Fruit fly (Drosophila melanogaster) whole organism, wandering third instar larva: ENCODE measurements around the gene Nfs1.
"Not testable (repeated sequence)": the region's sequence is repeated elsewhere in the genome, so short reads cannot be mapped to it uniquely, and the experiment has no call there.

ENCODE experiments used
- Abd-B ChIP-seq: fragments of >200 bp; optimal IDR thresholded peaks from 2 replicates; lab custom pipeline; 2017; ENCODE audit warnings: missing biosample characterization, missing genetic modification characterization
- CG9705 ChIP-seq: fragments of 200-800 bp; sonication (Bioruptor generic); optimal IDR thresholded peaks from 2 replicates; lab custom pipeline; 2018; ENCODE audit warnings: missing biosample characterization, mild to moderate bottlenecking, missing genetic modification characterization
- Dif ChIP-seq: fragments of 200-275, 200-300 bp; sonication (Bioruptor generic); optimal IDR thresholded peaks from 2 replicates; lab custom pipeline; 2018; ENCODE audit warnings: missing biosample characterization, missing genetic modification characterization; ENCODE audit not compliant: partially characterized antibody
- GATAd ChIP-seq: sonication (Bioruptor generic); optimal IDR thresholded peaks from 2 replicates; lab custom pipeline; 2016; ENCODE audit warnings: missing biosample characterization, missing genetic modification characterization
- HLH106 ChIP-seq: fragments of 200-800 bp; optimal IDR thresholded peaks from 3 replicates; lab custom pipeline; 2019; ENCODE audit warnings: missing biosample characterization, mild to moderate bottlenecking, missing genetic modification characterization, moderate library complexity
- Hnf4 ChIP-seq: fragments of 200-800 bp; sonication (Bioruptor generic); optimal IDR thresholded peaks from 2 replicates; lab custom pipeline; 2016; ENCODE audit warnings: missing biosample characterization, mild to moderate bottlenecking, missing genetic modification characterization
- Hr78 ChIP-seq: fragments of >200 bp; optimal IDR thresholded peaks from 2 replicates; lab custom pipeline; 2017; ENCODE audit warnings: missing biosample characterization, missing genetic modification characterization
- Jra ChIP-seq: sonication (Bioruptor generic); optimal IDR thresholded peaks from 2 replicates; lab custom pipeline; 2016; ENCODE audit warnings: missing biosample characterization, missing genetic modification characterization
- Myc ChIP-seq: fragments of >200 bp; optimal IDR thresholded peaks from 2 replicates; lab custom pipeline; 2017
- N ChIP-seq: fragments of >200 bp; optimal IDR thresholded peaks from 2 replicates; lab custom pipeline; 2018; ENCODE audit warnings: missing biosample characterization, missing external identifiers, missing genetic modification characterization
- Rel ChIP-seq, 2 experiments: fragments of 200-800 bp; sonication (Bioruptor generic) in 1 of 2; optimal IDR thresholded peaks; 2 replicates in 1 of 2; 3 replicates in 1 of 2; lab custom pipeline; 2016 to 2019; ENCODE audit warnings: mild to moderate bottlenecking in 2 of 2, missing biosample characterization in 2 of 2, missing genetic modification characterization in 2 of 2, moderate library complexity in 1 of 2
- Sp1 ChIP-seq: fragments of 200-800 bp; sonication (Bioruptor generic); optimal IDR thresholded peaks from 3 replicates; lab custom pipeline; 2019; ENCODE audit warnings: missing biosample characterization, mild to moderate bottlenecking, missing genetic modification characterization, moderate library complexity
- Vsx2 ChIP-seq: fragments of 200-300, 225-300 bp; sonication (Bioruptor generic); optimal IDR thresholded peaks from 2 replicates; lab custom pipeline; 2018; ENCODE audit warnings: missing biosample characterization, missing genetic modification characterization; ENCODE audit not compliant: partially characterized antibody
- br ChIP-seq: fragments of 200-800 bp; sonication (Bioruptor generic); optimal IDR thresholded peaks from 2 replicates; lab custom pipeline; 2016; ENCODE audit warnings: missing biosample characterization, missing genetic modification characterization
- brk ChIP-seq: fragments of 200-800 bp; sonication (Bioruptor generic); optimal IDR thresholded peaks from 2 replicates; lab custom pipeline; 2016; ENCODE audit warnings: missing biosample characterization, mild to moderate bottlenecking, missing genetic modification characterization
- dl ChIP-seq, 2 experiments: fragments of 175-275, 200-275 bp in 1 of 2; fragments of 200-275 bp in 1 of 2; sonication (Bioruptor generic); optimal IDR thresholded peaks; lab custom pipeline; 2018; ENCODE audit warnings: mild to moderate bottlenecking in 2 of 2, missing biosample characterization in 2 of 2, missing genetic modification characterization in 2 of 2, moderate library complexity in 2 of 2; ENCODE audit not compliant: partially characterized antibody in 2 of 2, insufficient read depth in 1 of 2
- dmrt93B ChIP-seq: fragments of 200-800 bp; sonication (Bioruptor generic); optimal IDR thresholded peaks from 2 replicates; lab custom pipeline; 2018; ENCODE audit warnings: missing biosample characterization, mild to moderate bottlenecking, missing genetic modification characterization
- dsf ChIP-seq: sonication (Bioruptor generic); optimal IDR thresholded peaks from 2 replicates; lab custom pipeline; 2016; ENCODE audit warnings: missing biosample characterization, missing genetic modification characterization, borderline replicate concordance
- ey ChIP-seq: fragments of 200-800 bp; sonication (Bioruptor generic); optimal IDR thresholded peaks from 2 replicates; lab custom pipeline; 2016; ENCODE audit warnings: missing biosample characterization, missing genetic modification characterization
- foxo ChIP-seq, 2 experiments: fragments of 200-800 bp; sonication (Bioruptor generic); optimal IDR thresholded peaks; 2 replicates in 1 of 2; 3 replicates in 1 of 2; lab custom pipeline; 2016 to 2017; ENCODE audit warnings: missing biosample characterization in 2 of 2, missing genetic modification characterization in 2 of 2
- fru ChIP-seq: fragments of 200-800 bp; sonication (Bioruptor generic); optimal IDR thresholded peaks from 3 replicates; lab custom pipeline; 2016; ENCODE audit warnings: missing biosample characterization, mild to moderate bottlenecking, missing genetic modification characterization
- h ChIP-seq: fragments of 200-800 bp; sonication (Bioruptor generic); optimal IDR thresholded peaks from 3 replicates; lab custom pipeline; 2016; ENCODE audit warnings: missing biosample characterization, mild to moderate bottlenecking, missing genetic modification characterization
- jim ChIP-seq: fragments of 175-275, 200-325 bp; sonication (Bioruptor generic); optimal IDR thresholded peaks from 2 replicates; lab custom pipeline; 2016; ENCODE audit warnings: missing biosample characterization, mild to moderate bottlenecking, missing genetic modification characterization
- pan ChIP-seq: fragments of >200 bp; optimal IDR thresholded peaks from 2 replicates; lab custom pipeline; 2017
- psq ChIP-seq: fragments of 200-800 bp; sonication (Bioruptor generic); optimal IDR thresholded peaks from 3 replicates; lab custom pipeline; 2017; ENCODE audit warnings: missing biosample characterization, mild to moderate bottlenecking, missing genetic modification characterization, moderate library complexity
- rgr ChIP-seq: fragments of 200-800 bp; sonication (Bioruptor generic); optimal IDR thresholded peaks from 3 replicates; lab custom pipeline; 2016; ENCODE audit warnings: missing biosample characterization, mild to moderate bottlenecking, missing genetic modification characterization
- sage ChIP-seq: fragments of 200-800 bp; sonication (Bioruptor generic); optimal IDR thresholded peaks from 2 replicates; lab custom pipeline; 2016; ENCODE audit warnings: missing biosample characterization, mild to moderate bottlenecking, missing genetic modification characterization
- sv ChIP-seq: fragments of 200-800 bp; sonication (Bioruptor generic); optimal IDR thresholded peaks from 3 replicates; lab custom pipeline; 2016; ENCODE audit warnings: missing biosample characterization, missing genetic modification characterization
- tai ChIP-seq: sonication (Bioruptor generic); optimal IDR thresholded peaks from 2 replicates; lab custom pipeline; 2016; ENCODE audit warnings: missing biosample characterization, missing genetic modification characterization
- usp ChIP-seq: fragments of >200 bp; optimal IDR thresholded peaks from 2 replicates; lab custom pipeline; 2017; ENCODE audit warnings: missing biosample characterization, missing genetic modification characterization
- woc ChIP-seq: sonication (Bioruptor generic); optimal IDR thresholded peaks from 2 replicates; lab custom pipeline; 2016; ENCODE audit warnings: missing biosample characterization, mild to moderate bottlenecking, missing genetic modification characterization

The Nfs1 gene

dm6 chr2L:11990458-11991065, 8.9 kb upstream of the Nfs1 start, which contains the start of gene escl:
Gene escl (plus strand): TSS chr2L:11990927.
- TF ChIP-seq Myc (lab: Kevin White, UChicago) (peak; percentile 10), woc (GFP tag; lab: Kevin White, UChicago) (no peak), Abd-B (GFP tag; lab: Kevin White, UChicago) (no peak)

DNA sequence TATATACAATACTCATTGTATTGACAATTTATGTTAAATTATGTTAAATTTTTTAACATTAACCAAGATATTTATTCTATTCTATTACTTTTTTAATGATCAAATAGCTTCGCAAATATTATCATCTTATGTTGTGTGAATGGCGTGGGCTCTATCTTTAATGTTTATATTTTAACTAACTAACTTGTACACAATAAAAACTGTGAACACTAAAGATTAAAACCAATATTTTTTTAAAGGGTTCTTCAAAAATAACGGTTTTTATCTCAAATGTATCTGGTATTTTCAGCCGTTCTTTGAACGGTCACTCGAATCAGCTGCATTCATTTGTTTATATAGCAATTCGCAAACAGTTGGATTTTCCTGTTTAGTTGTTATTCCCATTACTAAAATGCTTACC, 6.9 kb upstream of the Nfs1 start, which contains the start of gene Ada1-2:
TSS of gene Ada1-2 (plus strand) at position 301 of the 400 bp plus-strand sequence.
- not testable (repeated sequence) for TF ChIP-seq brk, br, CG9705 (GFP tag; lab: Kevin White, UChicago)
- TF ChIP-seq, all 38 proteins: peak for 0; not testable (repeated sequence) for 38

DNA sequence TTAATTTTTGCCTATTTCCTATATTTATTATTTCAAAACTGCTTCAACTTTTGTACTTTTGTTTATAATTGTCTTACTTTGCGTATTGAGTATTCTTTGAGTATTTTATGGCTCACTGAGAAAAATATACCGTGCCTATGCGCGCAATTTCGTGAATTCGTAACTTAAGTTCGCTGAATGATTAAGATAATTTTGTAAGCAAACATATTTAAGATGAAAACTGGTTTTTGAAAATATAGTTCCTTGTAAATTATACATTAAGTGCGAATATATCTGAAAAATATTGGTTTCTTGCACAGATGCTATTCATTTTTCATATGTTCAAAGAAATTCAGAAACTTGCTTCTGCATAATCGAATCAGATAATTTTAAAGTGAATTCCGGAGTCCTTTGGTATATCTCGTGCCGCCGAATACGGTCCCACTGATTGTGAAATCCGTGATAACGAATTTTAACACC, 4.1 kb upstream of the Nfs1 start, which contains the start of the genes CG18789 and Qtzl:
TSS of gene CG18789 (minus strand) at position 101 of the 459 bp plus-strand sequence.
TSS of gene Qtzl (plus strand) at position 409 of the 459 bp plus-strand sequence.
- TF ChIP-seq Dif; sage (GFP tag; lab: Kevin White, UChicago); jim (GFP tag; lab: Kevin White, UChicago): not testable (repeated sequence)

dm6 chr2L:11996509-11996908, 2.9 kb upstream of the Nfs1 start, which contains the start of gene Ada1-1:
Gene Ada1-1 (plus strand): TSS chr2L:11996809.
- not testable (repeated sequence) for TF ChIP-seq Hnf4, rgr, dsf (GFP tag; lab: Kevin White, UChicago)

- TF ChIP-seq Vsx2 (GFP tag; lab: Kevin White, UChicago) (no peak), Jra (GFP tag; lab: Kevin White, UChicago) (no peak)
- TF ChIP-seq, all 38 proteins: peak for 0
Measured at dm6 chr2L:12001132-12001531, 1.7 kb downstream of the Nfs1 start.

DNA sequence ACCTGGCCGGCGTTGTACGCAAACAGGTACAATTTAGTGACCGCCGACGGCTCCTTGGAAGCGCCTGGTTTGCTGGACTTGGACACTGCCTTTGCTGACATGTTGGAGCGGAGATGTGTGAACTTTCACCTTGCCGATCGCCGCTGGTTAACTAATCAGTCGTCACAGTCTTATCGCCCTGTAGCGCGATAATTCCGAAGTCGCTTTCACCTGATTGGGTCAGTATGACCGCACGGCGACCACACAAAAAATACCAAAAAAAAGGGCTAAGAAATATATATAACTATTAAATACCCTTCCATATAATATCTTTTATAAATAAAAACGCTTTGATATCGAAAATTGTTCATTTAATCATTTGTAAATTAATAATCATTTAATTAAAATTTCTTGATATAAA, 2.6 kb downstream of the Nfs1 start, which contains the start of gene Hacd1:
TSS of gene Hacd1 (minus strand) at position 216 of the 400 bp plus-strand sequence.
- TF ChIP-seq Rel (GFP tag; optimal IDR thresholded peaks at IDR 0.05; lab: Kevin White, UChicago) (no peak), Rel (tag; optimal IDR thresholded peaks at IDR 0.05; lab: Kevin White, UChicago) (peak; percentile 7), tai (no peak)
- TF ChIP-seq, all 38 proteins: peak for 1

- peak; percentile 8 for TF ChIP-seq Hnf4 (GFP tag; lab: Kevin White, UChicago)
- TF ChIP-seq dmrt93B (GFP tag; lab: Kevin White, UChicago), result no peak
- no peak for TF ChIP-seq tai
- TF ChIP-seq usp (GFP tag; lab: Kevin White, UChicago), result no peak
- TF ChIP-seq N, result no peak
- TF ChIP-seq foxo (GFP tag; optimal IDR thresholded peaks at IDR 0.05; lab: Kevin White, UChicago), result peak in 1 of 2 experiments; percentile 46
- no peak for TF ChIP-seq sage (GFP tag; lab: Kevin White, UChicago)
- peak; percentile 5 for TF ChIP-seq fru (GFP tag; lab: Kevin White, UChicago)
- TF ChIP-seq dsf (GFP tag; lab: Kevin White, UChicago), result no peak
- peak; percentile 40 for TF ChIP-seq Jra (GFP tag; lab: Kevin White, UChicago)
- no peak for TF ChIP-seq ey (GFP tag; lab: Kevin White, UChicago)
- TF ChIP-seq GATAd (GFP tag; lab: Kevin White, UChicago), result no peak
- TF ChIP-seq brk (GFP tag; lab: Kevin White, UChicago), result no peak
- no peak for TF ChIP-seq Vsx2 (GFP tag; lab: Kevin White, UChicago)
- peak; percentile 84 for TF ChIP-seq woc (GFP tag; lab: Kevin White, UChicago)
- TF ChIP-seq Hr78 (GFP tag; lab: Kevin White, UChicago), result no peak
- TF ChIP-seq Sp1 (GFP tag; lab: Kevin White, UChicago), result peak; percentile 20
- peak; percentile 49 for TF ChIP-seq HLH106 (tag; lab: Kevin White, UChicago)
- TF ChIP-seq Abd-B (GFP tag; lab: Kevin White, UChicago), result no peak
- no peak for TF ChIP-seq sv (GFP tag; lab: Kevin White, UChicago)
- TF ChIP-seq h (GFP tag; lab: Kevin White, UChicago), result peak; percentile 88
- TF ChIP-seq br (GFP tag; lab: Kevin White, UChicago), result peak; percentile 63
- TF ChIP-seq rgr (GFP tag; lab: Kevin White, UChicago), result peak; percentile 2
- no peak for TF ChIP-seq Rel (GFP tag; optimal IDR thresholded peaks at IDR 0.05; lab: Kevin White, UChicago)
- peak; percentile 99 for TF ChIP-seq Rel (tag; optimal IDR thresholded peaks at IDR 0.05; lab: Kevin White, UChicago)
- no peak for TF ChIP-seq pan
- no peak for TF ChIP-seq jim (GFP tag; lab: Kevin White, UChicago)
- TF ChIP-seq psq, result peak; percentile 0
- peak; percentile 64 to 90 for TF ChIP-seq dl (GFP tag; optimal IDR thresholded peaks at IDR 0.05; lab: Kevin White, UChicago; ENCODE audit: insufficient read depth in 1 of 2, partially characterized antibody in 2 of 2)
Measured at dm6 chr2L:12002922-12003791, 3.7 kb downstream of the Nfs1 start.
